Worm (Caenorhabditis elegans): Measurements from ENCODE around the gene pqn-51.

ce11 chrV:5046558-5046957 lies 2.8 kb upstream of the pqn-51 start:
- no peak for TF ChIP-seq ztf-29 (GFP tag; IDR thresholded peaks at IDR 0.05)
- no peak for TF ChIP-seq klf-2 (GFP tag; conservative IDR thresholded peaks at IDR 0.05)
- TF ChIP-seq flt-1 (GFP tag; IDR thresholded peaks at IDR 0.05): no peak

Data from whole organism, midembryonic.